Worm (Caenorhabditis elegans) whole organism, L1 larva: Measurements from ENCODE around the gene W01B6.6.

Experiments used
- F16B12.6 ChIP-seq: fragments of 150-350 bp; optimal IDR thresholded peaks from 2 replicates; lab custom pipeline; 2014; ENCODE audit warnings: missing biosample characterization, missing genetic modification characterization
- Y116A8C.19 ChIP-seq: sonication (generic microtip); optimal IDR thresholded peaks from 2 replicates; lab custom pipeline; 2016; ENCODE audit warnings: missing compliant biosample characterization, missing genetic modification characterization, borderline replicate concordance
- aha-1 ChIP-seq: fragments of 150-350 bp; optimal IDR thresholded peaks from 2 replicates; lab custom pipeline; 2014; ENCODE audit warnings: missing biosample characterization, missing genetic modification characterization
- alr-1 ChIP-seq: fragments of 200-800 bp; sonication (Bioruptor generic); optimal IDR thresholded peaks from 2 replicates; lab custom pipeline; 2018; ENCODE audit warnings: borderline replicate concordance, mild to moderate bottlenecking, missing genetic modification characterization, missing compliant biosample characterization
- dsc-1 ChIP-seq: sonication (generic microtip); optimal IDR thresholded peaks from 2 replicates; lab custom pipeline; 2016; ENCODE audit warnings: mild to moderate bottlenecking, missing genetic modification characterization, missing compliant biosample characterization
- elt-3 ChIP-seq, 6 experiments: fragments of 150-350 bp in 1 of 6; sonication (generic microtip); optimal IDR thresholded peaks; 2 replicates each; lab custom pipeline; 2017 to 2018; ENCODE audit warnings: missing biosample characterization in 6 of 6, missing genetic modification characterization in 6 of 6, inconsistent platforms in 1 of 6
- hpl-2 ChIP-seq: fragments of 150-350 bp; optimal IDR thresholded peaks from 2 replicates; lab custom pipeline; 2014; ENCODE audit warnings: missing biosample characterization, missing genetic modification reagents, missing genetic modification characterization
- irx-1 ChIP-seq: sonication (generic microtip); optimal IDR thresholded peaks from 2 replicates; lab custom pipeline; 2016; ENCODE audit warnings: missing genetic modification characterization, missing compliant biosample characterization
- isw-1 ChIP-seq: fragments of 200-800 bp; sonication (Bioruptor generic); IDR thresholded peaks from 2 replicates; pipeline ENCODE4 v1.3.6; 2022; ENCODE audit warnings: missing genetic modification characterization, missing compliant biosample characterization
- lin-14 ChIP-seq: fragments of 200-800 bp; sonication (Bioruptor generic); optimal IDR thresholded peaks from 2 replicates; lab custom pipeline; 2018; ENCODE audit warnings: mild to moderate bottlenecking, missing genetic modification characterization, moderate library complexity, missing compliant biosample characterization
- lsy-2 ChIP-seq, 2 experiments: fragments of 150-350 bp; optimal IDR thresholded peaks; 2 replicates each; lab custom pipeline; 2014; ENCODE audit warnings: missing biosample characterization in 2 of 2, missing genetic modification characterization in 2 of 2
- mab-9 ChIP-seq: fragments of 200-800 bp; sonication (Bioruptor generic); IDR thresholded peaks from 2 replicates; pipeline ENCODE4 v1.3.6; 2022; ENCODE audit warnings: missing genetic modification reagents, missing genetic modification characterization, missing compliant biosample characterization
- mdl-1 ChIP-seq, 2 experiments: fragments of 150-350 bp; optimal IDR thresholded peaks; 2 replicates each; lab custom pipeline; 2014 to 2017; ENCODE audit warnings: missing biosample characterization in 2 of 2, missing genetic modification characterization in 2 of 2, inconsistent platforms in 1 of 2
- mef-2 ChIP-seq: fragments of 150-350 bp; optimal IDR thresholded peaks from 2 replicates; lab custom pipeline; 2014; ENCODE audit warnings: missing biosample characterization, missing genetic modification characterization
- nhr-237 ChIP-seq: fragments of 150-350 bp; optimal IDR thresholded peaks from 2 replicates; lab custom pipeline; 2014; ENCODE audit warnings: missing biosample characterization, missing genetic modification characterization
- nhr-28 ChIP-seq: fragments of 150-350 bp; optimal IDR thresholded peaks from 2 replicates; lab custom pipeline; 2014; ENCODE audit warnings: missing biosample characterization, missing genetic modification characterization
- nhr-77 ChIP-seq: fragments of 150-350 bp; optimal IDR thresholded peaks from 2 replicates; lab custom pipeline; 2014; ENCODE audit warnings: missing biosample characterization, missing genetic modification characterization
- nhr-84 ChIP-seq: sonication (generic microtip); optimal IDR thresholded peaks from 2 replicates; lab custom pipeline; 2017; ENCODE audit warnings: missing biosample characterization, missing genetic modification characterization
- pag-3 ChIP-seq: sonication (generic microtip); optimal IDR thresholded peaks from 2 replicates; lab custom pipeline; 2017; ENCODE audit warnings: missing genetic modification characterization, mild to moderate bottlenecking, missing compliant biosample characterization, antibody characterized with exemption, borderline replicate concordance; ENCODE audit not compliant: insufficient read depth
- pqm-1 ChIP-seq: sonication (generic microtip); optimal IDR thresholded peaks from 3 replicates; lab custom pipeline; 2017; ENCODE audit warnings: missing biosample characterization, missing genetic modification characterization
- rnt-1 ChIP-seq: sonication (generic microtip); optimal IDR thresholded peaks from 2 replicates; lab custom pipeline; 2016; ENCODE audit warnings: mild to moderate bottlenecking, missing genetic modification characterization, moderate library complexity, missing compliant biosample characterization
- unc-62 ChIP-seq: fragments of 150-350 bp; optimal IDR thresholded peaks from 2 replicates; lab custom pipeline; 2014; ENCODE audit warnings: missing biosample characterization, missing genetic modification reagents, missing genetic modification characterization
- unc-86 ChIP-seq: sonication (generic microtip); optimal IDR thresholded peaks from 2 replicates; lab custom pipeline; 2016; ENCODE audit warnings: missing genetic modification characterization, missing compliant biosample characterization
- zip-4 ChIP-seq: fragments of 200-800 bp; sonication (Bioruptor generic); optimal IDR thresholded peaks from 2 replicates; lab custom pipeline; 2018; ENCODE audit warnings: mild to moderate bottlenecking, missing genetic modification characterization, moderate library complexity, missing compliant biosample characterization
- ztf-11 ChIP-seq, 2 experiments: sonication (generic microtip); optimal IDR thresholded peaks; 2 replicates each; lab custom pipeline; 2016 to 2017; ENCODE audit warnings: missing genetic modification characterization in 2 of 2, missing biosample characterization in 1 of 2, missing compliant biosample characterization in 1 of 2

Gene W01B6.6

ce11 chrIV:10128906-10129386 lies 48.0 kb downstream of the W01B6.6 start, which contains the start of the genes gtbp-1 and K08F4.3 (continued):
- peak; percentile 37 for TF ChIP-seq dsc-1 (tag; lab: Kevin White, UChicago)
- no peak for TF ChIP-seq lin-14 (GFP tag; lab: Kevin White, UChicago)
- TF ChIP-seq unc-86 (tag; lab: Kevin White, UChicago): peak; percentile 24
- peak; percentile 76 for TF ChIP-seq rnt-1
- no peak for TF ChIP-seq mab-9 (GFP tag; lab: Robert Waterston, UW)
- peak; percentile 78 for TF ChIP-seq nhr-77 (tag; lab: Kevin White, UChicago)
- TF ChIP-seq ztf-11 (tag; optimal IDR thresholded peaks at IDR 0.05; lab: Kevin White, UChicago): no peak
- peak; percentile 79 to 95 for TF ChIP-seq lsy-2 (tag; optimal IDR thresholded peaks at IDR 0.05; lab: Kevin White, UChicago)
- no peak for TF ChIP-seq unc-62 (GFP tag; lab: Kevin White, UChicago)
- peak; percentile 47 for TF ChIP-seq pqm-1 (tag; lab: Kevin White, UChicago)
- no peak for TF ChIP-seq mef-2
- no peak for TF ChIP-seq hpl-2 (GFP tag; lab: Kevin White, UChicago)
- peak in 1 of 2 experiments; percentile 66 for TF ChIP-seq mdl-1 (tag; optimal IDR thresholded peaks at IDR 0.05; lab: Kevin White, UChicago)
- peak; percentile 64 for TF ChIP-seq isw-1 (GFP tag; lab: Robert Waterston, UW)
- TF ChIP-seq F16B12.6 (tag; lab: Kevin White, UChicago): peak; percentile 45

ce11 chrIV:10129957-10130356 lies 49.0 kb downstream of the W01B6.6 start, which contains the start of gene glt-3:
TSS of gene glt-3 (plus strand) at chrIV:10130257.
- no peak for TF ChIP-seq Y116A8C.19 (tag; lab: Kevin White, UChicago)
- no peak for TF ChIP-seq irx-1 (tag; lab: Kevin White, UChicago)
- no peak for TF ChIP-seq hpl-2 (GFP tag; lab: Kevin White, UChicago)
- TF ChIP-seq nhr-28 (tag; lab: Kevin White, UChicago): no peak
- no peak for TF ChIP-seq nhr-237
- TF ChIP-seq zip-4 (GFP tag; lab: Kevin White, UChicago): no peak
- TF ChIP-seq elt-3 (tag; optimal IDR thresholded peaks at IDR 0.05; lab: Kevin White, UChicago): no peak
- TF ChIP-seq pag-3 (tag; lab: Kevin White, UChicago): no peak
- no peak for TF ChIP-seq alr-1 (tag; lab: Kevin White, UChicago)
- no peak for TF ChIP-seq ztf-11 (tag; optimal IDR thresholded peaks at IDR 0.05; lab: Kevin White, UChicago)
- no peak for TF ChIP-seq nhr-84 (tag; lab: Kevin White, UChicago)
- TF ChIP-seq aha-1 (tag; lab: Kevin White, UChicago): no peak
